Fruit fly (Drosophila melanogaster) whole organism, embryonic: ENCODE results near the gene Ccz1.

Source experiments
- B-H2 ChIP-seq: fragments of 200-800 bp; sonication (Bioruptor generic); optimal IDR thresholded peaks from 2 replicates; lab custom pipeline; 2018; ENCODE audit warnings: missing biosample characterization, mild to moderate bottlenecking, missing genetic modification characterization
- Bdp1 ChIP-seq: fragments of 200-800 bp; sonication (Bioruptor generic); optimal IDR thresholded peaks from 3 replicates; lab custom pipeline; 2016; ENCODE audit warnings: missing biosample characterization, missing genetic modification characterization
- CG10209 ChIP-seq: fragments of 200-800 bp; sonication (Bioruptor generic); optimal IDR thresholded peaks from 3 replicates; lab custom pipeline; 2017; ENCODE audit warnings: missing biosample characterization, mild to moderate bottlenecking, missing genetic modification characterization, missing genetic modification reagents
- CG10321 ChIP-seq: fragments of 200-800 bp; sonication (Bioruptor generic); IDR thresholded peaks from 2 replicates; pipeline ENCODE4 v1.3.6; 2022; ENCODE audit warnings: missing biosample characterization, missing genetic modification characterization
- CG10431 ChIP-seq: fragments of 200-800 bp; sonication (Bioruptor generic); optimal IDR thresholded peaks from 3 replicates; lab custom pipeline; 2018; ENCODE audit warnings: missing biosample characterization, mild to moderate bottlenecking, missing genetic modification characterization
- CG10462 ChIP-seq: fragments of 200-800 bp; sonication (Bioruptor generic); optimal IDR thresholded peaks from 2 replicates; lab custom pipeline; 2016; ENCODE audit warnings: missing biosample characterization, missing genetic modification characterization
- CG10959 ChIP-seq: fragments of 200-800 bp; sonication (Bioruptor generic); IDR thresholded peaks from 2 replicates; pipeline ENCODE4 v1.3.6; 2022; ENCODE audit warnings: missing biosample characterization, missing genetic modification characterization
- CG11085 ChIP-seq: fragments of 200-800 bp; sonication (Bioruptor generic); IDR thresholded peaks from 2 replicates; pipeline ENCODE4 v1.3.6; 2022; ENCODE audit warnings: missing biosample characterization, missing genetic modification characterization
- CG12942 ChIP-seq: fragments of 200-800 bp; sonication (Bioruptor generic); optimal IDR thresholded peaks from 3 replicates; lab custom pipeline; 2016; ENCODE audit warnings: missing biosample characterization, missing genetic modification characterization
- CG13624 ChIP-seq: fragments of 200-800 bp; sonication (Bioruptor generic); optimal IDR thresholded peaks from 2 replicates; lab custom pipeline; 2016; ENCODE audit warnings: missing biosample characterization, missing genetic modification characterization
- CG3065 ChIP-seq: fragments of 200-800 bp; sonication (Bioruptor generic); optimal IDR thresholded peaks from 2 replicates; lab custom pipeline; 2016; ENCODE audit warnings: missing biosample characterization, missing genetic modification characterization
- CG31441 ChIP-seq: fragments of 200-800 bp; sonication (Bioruptor generic); IDR thresholded peaks from 2 replicates; pipeline ENCODE4 v1.3.6; 2022; ENCODE audit warnings: missing biosample characterization, missing genetic modification characterization
- CG3281 ChIP-seq: fragments of 200-800 bp; sonication (Bioruptor generic); optimal IDR thresholded peaks from 3 replicates; lab custom pipeline; 2017; ENCODE audit warnings: missing biosample characterization, mild to moderate bottlenecking, missing genetic modification characterization
- CG6689 ChIP-seq: fragments of 200-800 bp; sonication (Bioruptor generic); IDR thresholded peaks from 2 replicates; pipeline ENCODE4 v1.3.6; 2022; ENCODE audit warnings: missing biosample characterization, missing genetic modification characterization
- CG7987 ChIP-seq: fragments of 200-800 bp; sonication (Bioruptor generic); optimal IDR thresholded peaks from 2 replicates; lab custom pipeline; 2018; ENCODE audit warnings: missing biosample characterization, mild to moderate bottlenecking, missing genetic modification characterization, moderate library complexity
- CG8281 ChIP-seq: fragments of 200-800 bp; sonication (Bioruptor generic); optimal IDR thresholded peaks from 2 replicates; lab custom pipeline; 2018; ENCODE audit warnings: missing biosample characterization, mild to moderate bottlenecking, missing genetic modification characterization, moderate library complexity
- Camta ChIP-seq: fragments of 200-800 bp; sonication (Bioruptor generic); optimal IDR thresholded peaks from 2 replicates; lab custom pipeline; 2016; ENCODE audit warnings: missing biosample characterization, missing genetic modification characterization
- D19A ChIP-seq: fragments of 200-800 bp; optimal IDR thresholded peaks from 3 replicates; lab custom pipeline; 2019; ENCODE audit warnings: missing biosample characterization, mild to moderate bottlenecking, missing genetic modification characterization, moderate library complexity
- Dek ChIP-seq: fragments of 200-800 bp; sonication (Bioruptor generic); optimal IDR thresholded peaks from 3 replicates; lab custom pipeline; 2019; ENCODE audit warnings: missing biosample characterization, mild to moderate bottlenecking, missing genetic modification characterization, moderate library complexity
- Dip3 ChIP-seq: fragments of 200-800 bp; sonication (Bioruptor generic); optimal IDR thresholded peaks from 3 replicates; lab custom pipeline; 2016; ENCODE audit warnings: missing biosample characterization, missing genetic modification characterization
- Ets97D ChIP-seq: fragments of 200-800 bp; sonication (Bioruptor generic); optimal IDR thresholded peaks from 3 replicates; lab custom pipeline; 2016; ENCODE audit warnings: missing biosample characterization, missing genetic modification characterization
- Fer2 ChIP-seq: fragments of 200-800 bp; sonication (Bioruptor generic); optimal IDR thresholded peaks from 2 replicates; lab custom pipeline; 2018; ENCODE audit warnings: missing biosample characterization, mild to moderate bottlenecking, missing genetic modification characterization, moderate library complexity
- Gsc ChIP-seq: fragments of 200-800 bp; sonication (Bioruptor generic); IDR thresholded peaks from 2 replicates; pipeline ENCODE4 v1.3.6; 2022; ENCODE audit warnings: missing biosample characterization, missing genetic modification characterization
- Max ChIP-seq: fragments of 200-800 bp; sonication (Bioruptor generic); optimal IDR thresholded peaks from 2 replicates; lab custom pipeline; 2016; ENCODE audit warnings: missing biosample characterization, mild to moderate bottlenecking, missing genetic modification characterization
- NC2α ChIP-seq: fragments of 200-800 bp; sonication (Bioruptor generic); optimal IDR thresholded peaks from 2 replicates; lab custom pipeline; 2016; ENCODE audit warnings: missing biosample characterization, missing genetic modification characterization
- NK7.1 ChIP-seq: fragments of 200-800 bp; sonication (Bioruptor generic); optimal IDR thresholded peaks from 3 replicates; lab custom pipeline; 2016; ENCODE audit warnings: missing biosample characterization, missing genetic modification characterization
- Nf-YA ChIP-seq: fragments of 200-800 bp; sonication (Bioruptor generic); IDR thresholded peaks from 2 replicates; pipeline ENCODE4 v1.3.6; 2022; ENCODE audit warnings: missing biosample characterization, missing genetic modification characterization
- Oli ChIP-seq: fragments of 200-800 bp; sonication (Bioruptor generic); optimal IDR thresholded peaks from 2 replicates; lab custom pipeline; 2018; ENCODE audit warnings: missing biosample characterization, mild to moderate bottlenecking, missing genetic modification characterization, moderate library complexity
- Ssrp ChIP-seq: fragments of 200-800 bp; sonication (Bioruptor generic); optimal IDR thresholded peaks from 2 replicates; lab custom pipeline; 2018; ENCODE audit warnings: missing biosample characterization, mild to moderate bottlenecking, missing genetic modification characterization, moderate library complexity
- bbx ChIP-seq: fragments of 200-800 bp; sonication (Bioruptor generic); IDR thresholded peaks from 2 replicates; pipeline ENCODE4 v1.3.6; 2022; ENCODE audit warnings: missing biosample characterization, missing genetic modification characterization; ENCODE audit not compliant: partially characterized antibody
- cato ChIP-seq: fragments of 200-800 bp; sonication (Bioruptor generic); optimal IDR thresholded peaks from 2 replicates; lab custom pipeline; 2016; ENCODE audit warnings: missing biosample characterization, missing genetic modification characterization, borderline replicate concordance
- dan ChIP-seq: fragments of 200-800 bp; sonication (Bioruptor generic); IDR thresholded peaks from 2 replicates; pipeline ENCODE4 v1.3.6; 2022; ENCODE audit warnings: missing biosample characterization, missing genetic modification characterization
- dmrt11E ChIP-seq: fragments of 200-800 bp; sonication (Bioruptor generic); optimal IDR thresholded peaks from 3 replicates; lab custom pipeline; 2018; ENCODE audit warnings: missing biosample characterization, mild to moderate bottlenecking, missing genetic modification characterization, moderate library complexity
- eve ChIP-seq, 2 experiments: fragments of >200 bp; optimal IDR thresholded peaks; 2 replicates each; lab custom pipeline; 2017; ENCODE audit warnings: missing biosample characterization in 2 of 2, missing genetic modification characterization in 2 of 2
- exex ChIP-seq: fragments of 200-800 bp; sonication (Bioruptor generic); optimal IDR thresholded peaks from 4 replicates; lab custom pipeline; 2018; ENCODE audit warnings: missing biosample characterization, mild to moderate bottlenecking, missing genetic modification characterization, moderate library complexity
- ftz-f1 ChIP-seq: fragments of 200-800 bp; sonication (Bioruptor generic); optimal IDR thresholded peaks from 2 replicates; lab custom pipeline; 2016; ENCODE audit warnings: missing biosample characterization, missing genetic modification characterization
- gce ChIP-seq: fragments of 200-800 bp; sonication (Bioruptor generic); IDR thresholded peaks from 3 replicates; pipeline ENCODE4 v1.3.6; 2022; ENCODE audit warnings: missing biosample characterization, missing genetic modification characterization
- gro ChIP-seq: fragments of 200-800 bp; sonication (Bioruptor generic); optimal IDR thresholded peaks from 2 replicates; lab custom pipeline; 2016; ENCODE audit warnings: missing biosample characterization, missing genetic modification characterization
- gsb ChIP-seq: fragments of 200-800 bp; sonication (Bioruptor generic); IDR thresholded peaks from 2 replicates; pipeline ENCODE4 v1.3.6; 2022; ENCODE audit warnings: missing biosample characterization, missing genetic modification characterization
- org-1 ChIP-seq: fragments of 200-800 bp; sonication (Bioruptor generic); optimal IDR thresholded peaks from 2 replicates; lab custom pipeline; 2017; ENCODE audit warnings: missing biosample characterization, missing genetic modification characterization
- p53 ChIP-seq: fragments of 200-800 bp; sonication (Bioruptor generic); optimal IDR thresholded peaks from 2 replicates; lab custom pipeline; 2016; ENCODE audit warnings: missing biosample characterization, missing genetic modification characterization
- psq ChIP-seq: fragments of 200-800 bp; sonication (Bioruptor generic); optimal IDR thresholded peaks from 2 replicates; lab custom pipeline; 2017; ENCODE audit warnings: missing biosample characterization, missing genetic modification characterization
- ranshi ChIP-seq: fragments of 200-800 bp; sonication (Bioruptor generic); IDR thresholded peaks from 2 replicates; pipeline ENCODE4 v1.3.6; 2022; ENCODE audit warnings: missing biosample characterization, missing genetic modification characterization
- rib ChIP-seq: fragments of 200-800 bp; sonication (Bioruptor generic); IDR thresholded peaks from 2 replicates; pipeline ENCODE4 v1.3.6; 2022; ENCODE audit warnings: missing biosample characterization, missing genetic modification characterization
- sc ChIP-seq, 3 experiments: fragments of >200 bp in 2 of 3; fragments of 200-800 bp in 1 of 3; sonication (Bioruptor generic) in 1 of 3; optimal IDR thresholded peaks; 2 replicates in 2 of 3; 3 replicates in 1 of 3; lab custom pipeline; 2017; ENCODE audit warnings: mild to moderate bottlenecking in 1 of 3, missing biosample characterization in 1 of 3, missing genetic modification characterization in 1 of 3, missing genetic modification reagents in 1 of 3
- slou ChIP-seq: fragments of 200-800 bp; sonication (Bioruptor generic); optimal IDR thresholded peaks from 3 replicates; lab custom pipeline; 2016; ENCODE audit warnings: missing biosample characterization, missing genetic modification characterization
- sr ChIP-seq: fragments of 200-800 bp; sonication (Bioruptor generic); IDR thresholded peaks from 3 replicates; pipeline ENCODE4 v1.3.6; 2022; ENCODE audit warnings: missing biosample characterization, missing genetic modification characterization
- zen2 ChIP-seq: fragments of 200-800 bp; sonication (Bioruptor generic); IDR thresholded peaks from 3 replicates; pipeline ENCODE4 v1.3.6; 2022; ENCODE audit warnings: missing biosample characterization, missing genetic modification characterization; ENCODE audit not compliant: partially characterized antibody
- zfh2 ChIP-seq: fragments of 200-800 bp; sonication (Bioruptor generic); optimal IDR thresholded peaks from 2 replicates; lab custom pipeline; 2016; ENCODE audit warnings: missing biosample characterization, missing genetic modification characterization

Gene Ccz1

dm6 chr3L:3928205-3928942 is 29.4 kb upstream of the Ccz1 start (continued):
- TF ChIP-seq CG10209 (GFP tag; lab: Kevin White, UChicago) (peak; percentile 88), gro (peak; percentile 93), dmrt11E (tag; lab: Kevin White, UChicago) (no peak), CG31441 (GFP tag; lab: Robert Waterston, UW) (peak; percentile 69), Ssrp (peak; percentile 76), sc (optimal IDR thresholded peaks at IDR 0.05; lab: Kevin White, UChicago) (no peak), sc (GFP tag; optimal IDR thresholded peaks at IDR 0.05; lab: Kevin White, UChicago) (peak; percentile 26), CG10321 (GFP tag; lab: Robert Waterston, UW) (peak; percentile 47; the same call in 1 of the 2 replicates), Dek (peak; percentile 91), zen2 (no peak), bbx (no peak), CG3281 (peak; percentile 91), Nf-YA (peak; percentile 80), Gsc (GFP tag; lab: Robert Waterston, UW) (peak; percentile 47; the same call in 1 of the 2 replicates), CG11085 (GFP tag; lab: Robert Waterston, UW) (peak; percentile 81), org-1 (peak; percentile 84), cato (GFP tag; lab: Kevin White, UChicago) (peak; percentile 42), CG3065 (peak; percentile 32), psq (peak; percentile 38), gsb (GFP tag; lab: Robert Waterston, UW) (peak; percentile 81), dan (no peak), CG13624 (GFP tag; lab: Kevin White, UChicago) (peak; percentile 95), sr (GFP tag; lab: Robert Waterston, UW) (0 out of 3 replicates have a peak, but pooled peaks have one; percentile 31), Bdp1 (GFP tag; lab: Kevin White, UChicago) (peak; percentile 79), CG7987 (GFP tag; lab: Kevin White, UChicago) (peak; percentile 42), CG10431 (peak; percentile 19), B-H2 (GFP tag; lab: Kevin White, UChicago) (peak; percentile 95), Camta (GFP tag; lab: Kevin White, UChicago) (peak; percentile 68), CG12942 (GFP tag; lab: Kevin White, UChicago) (peak; percentile 79), zfh2 (GFP tag; lab: Kevin White, UChicago) (peak; percentile 93), slou (GFP tag; lab: Kevin White, UChicago) (peak; percentile 61), exex (tag; lab: Kevin White, UChicago) (peak; percentile 92), Fer2 (tag; lab: Kevin White, UChicago) (peak; percentile 83), CG10462 (peak; percentile 54), Dip3 (GFP tag; lab: Kevin White, UChicago) (peak; percentile 89), p53 (GFP tag; lab: Kevin White, UChicago) (peak; percentile 18), CG8281 (tag; lab: Kevin White, UChicago) (no peak), rib (GFP tag; lab: Robert Waterston, UW) (peak; percentile 94), ranshi (GFP tag; lab: Robert Waterston, UW) (peak; percentile 85), gce (GFP tag; lab: Robert Waterston, UW) (peak; percentile 47; the same call in 1 of the 3 replicates), eve (GFP tag; optimal IDR thresholded peaks at IDR 0.05; lab: Kevin White, UChicago) (peak in 1 of 2 experiments; percentile 88), CG10959 (GFP tag; lab: Robert Waterston, UW) (peak; percentile 47; the same call in 1 of the 2 replicates), NK7.1 (GFP tag; lab: Kevin White, UChicago) (peak; percentile 55), CG6689 (peak; percentile 75), ftz-f1 (GFP tag; lab: Kevin White, UChicago) (no peak), D19A (peak; percentile 62), Oli (peak; percentile 87), Max (GFP tag; lab: Kevin White, UChicago) (peak; percentile 78), NC2α (GFP tag; lab: Kevin White, UChicago) (peak; percentile 53), Ets97D (peak; percentile 55)
